Worm (Caenorhabditis elegans) whole organism, late embryonic: ENCODE measurements around the gene T21E8.7.

Source experiments
- K02D7.2 ChIP-seq: sonication (generic microtip); optimal IDR thresholded peaks from 2 replicates; lab custom pipeline; 2017; ENCODE audit warnings: mild to moderate bottlenecking, missing genetic modification characterization, missing compliant biosample characterization
- ama-1 ChIP-seq: fragments of 150-350 bp; optimal IDR thresholded peaks from 2 replicates; lab custom pipeline; 2014
- ceh-19 ChIP-seq: fragments of 200-800 bp; sonication (Bioruptor generic); optimal IDR thresholded peaks from 2 replicates; lab custom pipeline; 2018; ENCODE audit warnings: mild to moderate bottlenecking, missing genetic modification characterization, missing compliant biosample characterization
- ceh-9 ChIP-seq: sonication (generic microtip); optimal IDR thresholded peaks from 2 replicates; lab custom pipeline; 2016; ENCODE audit warnings: mild to moderate bottlenecking, missing genetic modification characterization, inconsistent platforms, missing compliant biosample characterization
- dve-1 ChIP-seq: sonication (generic microtip); optimal IDR thresholded peaks from 2 replicates; lab custom pipeline; 2017; ENCODE audit warnings: antibody characterized with exemption, mild to moderate bottlenecking, missing genetic modification characterization, missing compliant biosample characterization
- gmeb-2 ChIP-seq: sonication (generic microtip); optimal IDR thresholded peaks from 2 replicates; lab custom pipeline; 2016; ENCODE audit warnings: missing genetic modification characterization, inconsistent platforms, missing compliant biosample characterization
- lin-11 ChIP-seq: fragments of 200-800 bp; sonication (Bioruptor generic); optimal IDR thresholded peaks from 2 replicates; lab custom pipeline; 2018; ENCODE audit warnings: mild to moderate bottlenecking, missing genetic modification characterization, missing compliant biosample characterization
- pat-9 ChIP-seq: fragments of 200-800 bp; sonication (Bioruptor generic); optimal IDR thresholded peaks from 2 replicates; lab custom pipeline; 2018; ENCODE audit warnings: mild to moderate bottlenecking, missing genetic modification characterization, moderate library complexity, missing compliant biosample characterization
- pha-4 ChIP-seq: fragments of 150-350 bp; optimal IDR thresholded peaks from 2 replicates; lab custom pipeline; 2018; ENCODE audit warnings: missing biosample characterization, missing genetic modification reagents, missing genetic modification characterization
- pqm-1 ChIP-seq: sonication (generic microtip); optimal IDR thresholded peaks from 2 replicates; lab custom pipeline; 2016; ENCODE audit warnings: missing genetic modification characterization, missing compliant biosample characterization
- sox-4 ChIP-seq: sonication (generic microtip); optimal IDR thresholded peaks from 2 replicates; lab custom pipeline; 2017; ENCODE audit warnings: mild to moderate bottlenecking, missing genetic modification characterization, inconsistent platforms, missing compliant biosample characterization
- unc-55 ChIP-seq: sonication (generic microtip); optimal IDR thresholded peaks from 2 replicates; lab custom pipeline; 2017; ENCODE audit warnings: missing biosample characterization, missing genetic modification reagents, missing genetic modification characterization
- unc-86 ChIP-seq: sonication (generic microtip); optimal IDR thresholded peaks from 2 replicates; lab custom pipeline; 2016; ENCODE audit warnings: missing genetic modification characterization, missing compliant biosample characterization

ce11 chrX:10859211-10859610 is 24.1 kb upstream of the T21E8.7 start, which contains the start of gene pgp-5:
- no peak for TF ChIP-seq dve-1 (tag; lab: Kevin White, UChicago)
- no peak for TF ChIP-seq lin-11 (tag; lab: Kevin White, UChicago)
- TF ChIP-seq sox-4 (tag; lab: Kevin White, UChicago), result no peak
- TF ChIP-seq unc-86 (tag; lab: Kevin White, UChicago), result no peak
- no peak for TF ChIP-seq pat-9 (tag; lab: Kevin White, UChicago)
- TF ChIP-seq ceh-19 (GFP tag; lab: Kevin White, UChicago), result no peak
- TF ChIP-seq pha-4, result no peak
- TF ChIP-seq gmeb-2, result no peak
- no peak for TF ChIP-seq unc-55 (GFP tag; lab: Kevin White, UChicago)
- no peak for TF ChIP-seq pqm-1 (tag; lab: Kevin White, UChicago)
- no peak for TF ChIP-seq K02D7.2
- no peak for TF ChIP-seq ceh-9 (tag; lab: Kevin White, UChicago)
- TF ChIP-seq ama-1 (lab: Kevin White, UChicago), result no peak
